Worm (Caenorhabditis elegans) whole organism, L4/young adult: ENCODE data around the gene Y17G7B.8.

Source experiments
- W03F9.2 ChIP-seq: fragments of 150-350 bp; optimal IDR thresholded peaks from 2 replicates; lab custom pipeline; 2014; ENCODE audit warnings: missing biosample characterization, missing genetic modification characterization
- dao-5 ChIP-seq: sonication (generic microtip); optimal IDR thresholded peaks from 2 replicates; lab custom pipeline; 2016; ENCODE audit warnings: missing genotype, missing genetic modification characterization, moderate library complexity, missing compliant biosample characterization
- him-1 ChIP-seq: sonication (generic microtip); optimal IDR thresholded peaks from 2 replicates; lab custom pipeline; 2016; ENCODE audit warnings: missing genotype, missing genetic modification reagents, missing genetic modification characterization, missing compliant biosample characterization

- TF ChIP-seq W03F9.2 (tag; lab: Kevin White, UChicago) (no peak), dao-5 (no peak), him-1 (no peak)
Observed at ce11 chrII:12071243-12071642, 43.7 kb upstream of the Y17G7B.8 start.
